Worm (Caenorhabditis elegans) whole organism, midembryonic: ENCODE measurements around the gene ins-23.

Source experiments
- T22C8.4 ChIP-seq: fragments of 200-800 bp; sonication (Bioruptor generic); IDR thresholded peaks from 2 replicates; pipeline ENCODE4 v1.3.6; 2022; ENCODE audit warnings: missing genetic modification characterization, missing compliant biosample characterization
- cog-1 ChIP-seq: sonication (generic microtip); optimal IDR thresholded peaks from 2 replicates; lab custom pipeline; 2016; ENCODE audit warnings: missing genetic modification characterization, missing compliant biosample characterization
- flt-1 ChIP-seq: fragments of 200-800 bp; sonication (Bioruptor generic); IDR thresholded peaks from 2 replicates; pipeline ENCODE4 v1.3.6; 2022; ENCODE audit warnings: missing genetic modification characterization, missing compliant biosample characterization
- klf-2 ChIP-seq: fragments of 200-800 bp; sonication (Bioruptor generic); conservative IDR thresholded peaks from 2 replicates; pipeline ENCODE4 v1.3.6; 2022; ENCODE audit warnings: missing genetic modification reagents, missing genetic modification characterization, missing compliant biosample characterization
- med-1 ChIP-seq: sonication (generic microtip); optimal IDR thresholded peaks from 2 replicates; lab custom pipeline; 2017; ENCODE audit warnings: missing genetic modification characterization, mild to moderate bottlenecking, missing compliant biosample characterization, antibody characterized with exemption, missing genetic modification reagents; ENCODE audit not compliant: insufficient read depth
- ref-1 ChIP-seq: fragments of 200-800 bp; sonication (Bioruptor generic); conservative IDR thresholded peaks from 2 replicates; pipeline ENCODE4 v1.3.6; 2022; ENCODE audit warnings: missing genetic modification reagents, missing genetic modification characterization, missing compliant biosample characterization
- tab-1 ChIP-seq: fragments of 200-800 bp; sonication (Bioruptor generic); IDR thresholded peaks from 2 replicates; pipeline ENCODE4 v1.3.6; 2022; ENCODE audit warnings: missing genetic modification characterization, missing compliant biosample characterization
- ztf-23 ChIP-seq: fragments of 200-800 bp; sonication (Bioruptor generic); IDR thresholded peaks from 2 replicates; pipeline ENCODE4 v1.3.6; 2022; ENCODE audit warnings: missing genetic modification reagents, missing genetic modification characterization, missing compliant biosample characterization
- ztf-29 ChIP-seq: fragments of 200-800 bp; sonication (Bioruptor generic); IDR thresholded peaks from 2 replicates; pipeline ENCODE4 v1.3.6; 2022; ENCODE audit warnings: missing genetic modification reagents, missing genetic modification characterization, missing compliant biosample characterization

- TF ChIP-seq flt-1 (no peak), T22C8.4 (GFP tag; lab: Robert Waterston, UW) (no peak), ref-1 (no peak), med-1 (GFP tag; lab: Kevin White, UChicago) (no peak), tab-1 (GFP tag; lab: Robert Waterston, UW) (no peak), cog-1 (tag; lab: Kevin White, UChicago) (no peak), ztf-29 (GFP tag; lab: Robert Waterston, UW) (no peak), klf-2 (GFP tag; lab: Robert Waterston, UW) (no peak), ztf-23 (GFP tag; lab: Robert Waterston, UW) (no peak)
Measured at ce11 chrIII:10076042-10076441, 48.0 kb downstream of the ins-23 start.
